Fruit fly (Drosophila melanogaster) whole organism, embryonic: ENCODE data around the gene Dbp73D.

Experiments used
- ATbp ChIP-seq: fragments of 200-800 bp; sonication (Bioruptor generic); optimal IDR thresholded peaks from 2 replicates; lab custom pipeline; 2017; ENCODE audit warnings: missing biosample characterization, mild to moderate bottlenecking, missing genetic modification characterization, missing genetic modification reagents
- CG31388 ChIP-seq: fragments of 200-800 bp; sonication (Bioruptor generic); optimal IDR thresholded peaks from 2 replicates; lab custom pipeline; 2016; ENCODE audit warnings: missing biosample characterization, missing genetic modification characterization
- CG32767 ChIP-seq: fragments of 200-800 bp; sonication (Bioruptor generic); IDR thresholded peaks from 2 replicates; pipeline ENCODE4 v1.3.6; 2022; ENCODE audit warnings: missing biosample characterization, missing genetic modification characterization
- CG4328 ChIP-seq: fragments of 200-800 bp; sonication (Bioruptor generic); optimal IDR thresholded peaks from 3 replicates; lab custom pipeline; 2017; ENCODE audit warnings: missing biosample characterization, missing genetic modification reagents, missing genetic modification characterization
- Max ChIP-seq: fragments of 200-800 bp; sonication (Bioruptor generic); optimal IDR thresholded peaks from 2 replicates; lab custom pipeline; 2016; ENCODE audit warnings: missing biosample characterization, mild to moderate bottlenecking, missing genetic modification characterization
- Taf1 ChIP-seq: fragments of 200-800 bp; sonication (Bioruptor generic); IDR thresholded peaks from 2 replicates; pipeline ENCODE4 v1.3.6; 2022; ENCODE audit warnings: missing biosample characterization, missing genetic modification characterization
- gce ChIP-seq: fragments of 200-800 bp; sonication (Bioruptor generic); IDR thresholded peaks from 3 replicates; pipeline ENCODE4 v1.3.6; 2022; ENCODE audit warnings: missing biosample characterization, missing genetic modification characterization
- peb ChIP-seq: fragments of 200-800 bp; sonication (Bioruptor generic); IDR thresholded peaks from 2 replicates; pipeline ENCODE4 v1.3.6; 2022; ENCODE audit warnings: missing biosample characterization, missing genetic modification characterization
- tio ChIP-seq: fragments of 200-800 bp; sonication (Bioruptor generic); optimal IDR thresholded peaks from 2 replicates; lab custom pipeline; 2017; ENCODE audit warnings: missing biosample characterization, missing genetic modification characterization, inconsistent platforms

- TF ChIP-seq gce (GFP tag; lab: Robert Waterston, UW): no peak
- TF ChIP-seq CG32767 (GFP tag; lab: Robert Waterston, UW): no peak
- no peak for TF ChIP-seq tio (GFP tag; lab: Kevin White, UChicago)
- no peak for TF ChIP-seq ATbp (GFP tag; lab: Kevin White, UChicago)
- no peak for TF ChIP-seq Taf1 (GFP tag; lab: Robert Waterston, UW)
- no peak for TF ChIP-seq peb (GFP tag; lab: Robert Waterston, UW)
- no peak for TF ChIP-seq CG31388 (GFP tag; lab: Kevin White, UChicago)
- TF ChIP-seq Max (GFP tag; lab: Kevin White, UChicago): no peak
- TF ChIP-seq CG4328: no peak
Observed at dm6 chr3L:16751487-16752054, 21.0 kb upstream of the Dbp73D start.
